Fruit fly (Drosophila melanogaster) whole organism, embryonic: Measurements from ENCODE around the gene Srrm234.

Experiments
- ATbp ChIP-seq: fragments of 200-800 bp; sonication (Bioruptor generic); optimal IDR thresholded peaks from 2 replicates; lab custom pipeline; 2017; ENCODE audit warnings: missing biosample characterization, mild to moderate bottlenecking, missing genetic modification characterization, missing genetic modification reagents
- Atf6 ChIP-seq: fragments of 200-800 bp; sonication (Bioruptor generic); IDR thresholded peaks from 2 replicates; pipeline ENCODE4 v1.3.6; 2022; ENCODE audit warnings: missing biosample characterization, missing genetic modification characterization
- B-H1 ChIP-seq: fragments of 200-800 bp; sonication (Bioruptor generic); IDR thresholded peaks from 3 replicates; pipeline ENCODE4 v1.3.6; 2022; ENCODE audit warnings: missing biosample characterization, missing genetic modification characterization
- Bgb ChIP-seq: fragments of 200-800 bp; sonication (Bioruptor generic); IDR thresholded peaks from 2 replicates; pipeline ENCODE4 v1.3.6; 2022; ENCODE audit warnings: missing biosample characterization, missing genetic modification characterization; ENCODE audit not compliant: partially characterized antibody
- CG10147 ChIP-seq: fragments of 200-800 bp; sonication (Bioruptor generic); optimal IDR thresholded peaks from 2 replicates; lab custom pipeline; 2019; ENCODE audit warnings: missing biosample characterization, mild to moderate bottlenecking, missing genetic modification characterization, moderate library complexity
- CG10565 ChIP-seq: fragments of 200-800 bp; sonication (Bioruptor generic); optimal IDR thresholded peaks from 3 replicates; lab custom pipeline; 2016; ENCODE audit warnings: missing biosample characterization, mild to moderate bottlenecking, missing genetic modification characterization
- CG10979 ChIP-seq: fragments of 200-800 bp; sonication (Bioruptor generic); optimal IDR thresholded peaks from 2 replicates; lab custom pipeline; 2018; ENCODE audit warnings: missing biosample characterization, mild to moderate bottlenecking, missing genetic modification characterization, moderate library complexity
- CG11247 ChIP-seq: fragments of 200-800 bp; sonication (Bioruptor generic); IDR thresholded peaks from 2 replicates; pipeline ENCODE4 v1.3.6; 2022; ENCODE audit warnings: missing biosample characterization, missing genetic modification characterization
- CG1233 ChIP-seq: fragments of 200-800 bp; sonication (Bioruptor generic); optimal IDR thresholded peaks from 4 replicates; lab custom pipeline; 2018; ENCODE audit warnings: missing biosample characterization, mild to moderate bottlenecking, missing genetic modification characterization
- CG12391 ChIP-seq: fragments of 200-800 bp; sonication (Bioruptor generic); optimal IDR thresholded peaks from 3 replicates; lab custom pipeline; 2018; ENCODE audit warnings: missing biosample characterization, mild to moderate bottlenecking, missing genetic modification characterization, moderate library complexity
- CG14710 ChIP-seq: fragments of 200-800 bp; sonication (Bioruptor generic); optimal IDR thresholded peaks from 3 replicates; lab custom pipeline; 2019; ENCODE audit warnings: missing biosample characterization, mild to moderate bottlenecking, missing genetic modification characterization, moderate library complexity
- CG15479 ChIP-seq: fragments of 200-800 bp; sonication (Bioruptor generic); optimal IDR thresholded peaks from 3 replicates; lab custom pipeline; 2019; ENCODE audit warnings: missing biosample characterization, mild to moderate bottlenecking, missing genetic modification characterization, moderate library complexity
- CG17361 ChIP-seq: fragments of 200-800 bp; sonication (Bioruptor generic); IDR thresholded peaks from 3 replicates; pipeline ENCODE4 v1.3.6; 2022; ENCODE audit warnings: missing biosample characterization, missing genetic modification characterization
- CG17568 ChIP-seq: fragments of 200-800 bp; sonication (Bioruptor generic); optimal IDR thresholded peaks from 2 replicates; lab custom pipeline; 2018; ENCODE audit warnings: missing biosample characterization, mild to moderate bottlenecking, missing genetic modification characterization, moderate library complexity
- CG34422 ChIP-seq: fragments of 200-800 bp; sonication (Bioruptor generic); IDR thresholded peaks from 3 replicates; pipeline ENCODE4 v1.3.6; 2022; ENCODE audit warnings: missing biosample characterization, missing genetic modification characterization
- CG5245 ChIP-seq: fragments of 200-800 bp; sonication (Bioruptor generic); optimal IDR thresholded peaks from 3 replicates; lab custom pipeline; 2016; ENCODE audit warnings: missing biosample characterization, missing genetic modification characterization
- CG7963 ChIP-seq: fragments of 200-800 bp; sonication (Bioruptor generic); IDR thresholded peaks from 3 replicates; pipeline ENCODE4 v1.3.6; 2022; ENCODE audit warnings: missing biosample characterization, missing genetic modification characterization; ENCODE audit not compliant: partially characterized antibody
- CG8089 ChIP-seq: fragments of 200-800 bp; sonication (Bioruptor generic); optimal IDR thresholded peaks from 3 replicates; lab custom pipeline; 2016; ENCODE audit warnings: missing biosample characterization, missing genetic modification characterization
- CG9932 ChIP-seq: fragments of 200-800 bp; sonication (Bioruptor generic); IDR thresholded peaks from 2 replicates; pipeline ENCODE4 v1.3.6; 2022; ENCODE audit warnings: missing biosample characterization, missing genetic modification characterization
- CHES-1-like ChIP-seq: fragments of 200-800 bp; sonication (Bioruptor generic); optimal IDR thresholded peaks from 2 replicates; lab custom pipeline; 2016; ENCODE audit warnings: missing biosample characterization, missing genetic modification characterization
- Camta ChIP-seq: fragments of 200-800 bp; sonication (Bioruptor generic); optimal IDR thresholded peaks from 2 replicates; lab custom pipeline; 2016; ENCODE audit warnings: missing biosample characterization, missing genetic modification characterization
- Dad ChIP-seq: fragments of 200-800 bp; sonication (Bioruptor generic); optimal IDR thresholded peaks from 3 replicates; lab custom pipeline; 2016; ENCODE audit warnings: missing biosample characterization, missing genetic modification characterization
- HmgZ ChIP-seq: fragments of 200-800 bp; sonication (Bioruptor generic); optimal IDR thresholded peaks from 2 replicates; lab custom pipeline; 2018; ENCODE audit warnings: missing biosample characterization, mild to moderate bottlenecking, missing genetic modification characterization
- Hr51 ChIP-seq, 2 experiments: fragments of 200-800 bp; sonication (Bioruptor generic); optimal IDR thresholded peaks; 2 replicates in 1 of 2; 3 replicates in 1 of 2; lab custom pipeline; 2016 to 2018; ENCODE audit warnings: missing biosample characterization in 2 of 2, missing genetic modification characterization in 2 of 2, mild to moderate bottlenecking in 1 of 2, moderate library complexity in 1 of 2
- Lim3 ChIP-seq: fragments of 200-800 bp; sonication (Bioruptor generic); IDR thresholded peaks from 2 replicates; pipeline ENCODE4 v1.3.6; 2022; ENCODE audit warnings: missing biosample characterization, missing genetic modification characterization
- MBD-R2 ChIP-seq: fragments of 200-800 bp; sonication (Bioruptor generic); IDR thresholded peaks from 2 replicates; pipeline ENCODE4 v1.3.6; 2022; ENCODE audit warnings: missing biosample characterization, missing genetic modification characterization
- Myb ChIP-seq: fragments of 200-800 bp; sonication (Bioruptor generic); optimal IDR thresholded peaks from 2 replicates; lab custom pipeline; 2016; ENCODE audit warnings: missing biosample characterization, missing genetic modification characterization
- Neu2 ChIP-seq: fragments of 200-800 bp; sonication (Bioruptor generic); optimal IDR thresholded peaks from 3 replicates; lab custom pipeline; 2016; ENCODE audit warnings: missing biosample characterization, missing genetic modification characterization, borderline replicate concordance
- Nf-YB ChIP-seq: fragments of 200-800 bp; sonication (Bioruptor generic); optimal IDR thresholded peaks from 3 replicates; lab custom pipeline; 2019; ENCODE audit warnings: missing biosample characterization, mild to moderate bottlenecking, missing genetic modification characterization, moderate library complexity
- Six4 ChIP-seq: fragments of 200-800 bp; sonication (Bioruptor generic); optimal IDR thresholded peaks from 2 replicates; lab custom pipeline; 2016; ENCODE audit warnings: missing biosample characterization, missing genetic modification characterization
- Sox102F ChIP-seq: fragments of 200-800 bp; sonication (Bioruptor generic); optimal IDR thresholded peaks from 2 replicates; lab custom pipeline; 2018; ENCODE audit warnings: missing biosample characterization, mild to moderate bottlenecking, missing genetic modification characterization, moderate library complexity
- Ssrp ChIP-seq: fragments of 200-800 bp; sonication (Bioruptor generic); optimal IDR thresholded peaks from 2 replicates; lab custom pipeline; 2018; ENCODE audit warnings: missing biosample characterization, mild to moderate bottlenecking, missing genetic modification characterization, moderate library complexity
- ara ChIP-seq: fragments of 200-800 bp; sonication (Bioruptor generic); IDR thresholded peaks from 2 replicates; pipeline ENCODE4 v1.3.6; 2022; ENCODE audit warnings: missing biosample characterization, missing genetic modification characterization
- bcd ChIP-seq: fragments of 200-800 bp; sonication (Bioruptor generic); optimal IDR thresholded peaks from 2 replicates; lab custom pipeline; 2017; ENCODE audit warnings: missing biosample characterization, mild to moderate bottlenecking, missing genetic modification characterization
- bsh ChIP-seq, 2 experiments: fragments of 200-800 bp; sonication (Bioruptor generic); optimal IDR thresholded peaks; 2 replicates each; lab custom pipeline; 2017 to 2018; ENCODE audit warnings: mild to moderate bottlenecking in 2 of 2, missing biosample characterization in 2 of 2, missing genetic modification characterization in 2 of 2, moderate library complexity in 1 of 2
- caup ChIP-seq: fragments of 200-800 bp; sonication (Bioruptor generic); optimal IDR thresholded peaks from 3 replicates; lab custom pipeline; 2017; ENCODE audit warnings: missing biosample characterization, mild to moderate bottlenecking, missing genetic modification characterization, moderate library complexity; ENCODE audit not compliant: severe bottlenecking
- dm ChIP-seq: fragments of 200-800 bp; sonication (Bioruptor generic); optimal IDR thresholded peaks from 3 replicates; lab custom pipeline; 2016; ENCODE audit warnings: missing biosample characterization, missing genetic modification characterization
- emc ChIP-seq: fragments of 200-800 bp; sonication (Bioruptor generic); optimal IDR thresholded peaks from 2 replicates; lab custom pipeline; 2016; ENCODE audit warnings: missing biosample characterization, missing genetic modification characterization
- fd102C ChIP-seq: fragments of 200-800 bp; sonication (Bioruptor generic); optimal IDR thresholded peaks from 2 replicates; lab custom pipeline; 2018; ENCODE audit warnings: missing biosample characterization, mild to moderate bottlenecking, missing genetic modification characterization, moderate library complexity
- lola ChIP-seq, 3 experiments: fragments of >200 bp in 2 of 3; fragments of 200-800 bp in 1 of 3; sonication (Bioruptor generic) in 1 of 3; optimal IDR thresholded peaks; 2 replicates each; lab custom pipeline; 2017 to 2019; ENCODE audit warnings: missing biosample characterization in 3 of 3, missing genetic modification characterization in 3 of 3, mild to moderate bottlenecking in 1 of 3, moderate library complexity in 1 of 3
- pros ChIP-seq: fragments of 200-800 bp; sonication (Bioruptor generic); optimal IDR thresholded peaks from 3 replicates; lab custom pipeline; 2019; ENCODE audit warnings: missing biosample characterization, mild to moderate bottlenecking, missing genetic modification characterization, moderate library complexity
- scrt ChIP-seq: fragments of 200-800 bp; sonication (Bioruptor generic); optimal IDR thresholded peaks from 2 replicates; lab custom pipeline; 2018; ENCODE audit warnings: missing biosample characterization, mild to moderate bottlenecking, missing genetic modification characterization, moderate library complexity
- sens-2 ChIP-seq: fragments of 200-800 bp; sonication (Bioruptor generic); IDR thresholded peaks from 2 replicates; pipeline ENCODE4 v1.3.6; 2022; ENCODE audit warnings: missing biosample characterization, missing genetic modification characterization
- sqz ChIP-seq: fragments of 200-800 bp; sonication (Bioruptor generic); optimal IDR thresholded peaks from 3 replicates; lab custom pipeline; 2018; ENCODE audit warnings: missing biosample characterization, mild to moderate bottlenecking, missing genetic modification characterization
- tap ChIP-seq: fragments of 200-800 bp; optimal IDR thresholded peaks from 3 replicates; lab custom pipeline; 2019; ENCODE audit warnings: missing biosample characterization, mild to moderate bottlenecking, missing genetic modification characterization, moderate library complexity
- trem ChIP-seq: fragments of 200-800 bp; optimal IDR thresholded peaks from 3 replicates; lab custom pipeline; 2019; ENCODE audit warnings: missing biosample characterization, mild to moderate bottlenecking, missing genetic modification characterization, moderate library complexity
- trh ChIP-seq: fragments of 200-800 bp; sonication (Bioruptor generic); optimal IDR thresholded peaks from 2 replicates; lab custom pipeline; 2016; ENCODE audit warnings: missing biosample characterization, missing genetic modification characterization
- twi ChIP-seq: fragments of 200-800 bp; optimal IDR thresholded peaks from 2 replicates; lab custom pipeline; 2019; ENCODE audit warnings: missing biosample characterization, mild to moderate bottlenecking, missing genetic modification characterization, moderate library complexity
- tx ChIP-seq: fragments of 200-800 bp; sonication (Bioruptor generic); optimal IDR thresholded peaks from 2 replicates; lab custom pipeline; 2016; ENCODE audit warnings: missing biosample characterization, missing genetic modification characterization

Gene Srrm234

dm6 chr3L:1690727-1691413 is 26.0 kb upstream of the Srrm234 start (continued):
- TF ChIP-seq emc: no peak
- peak; percentile 12 for TF ChIP-seq Sox102F (GFP tag; lab: Kevin White, UChicago)
- peak; percentile 44 for TF ChIP-seq CG14710 (tag; lab: Kevin White, UChicago)
- no peak for TF ChIP-seq Myb (GFP tag; lab: Kevin White, UChicago)
- TF ChIP-seq twi (tag; lab: Kevin White, UChicago): no peak
- no peak for TF ChIP-seq CG11247 (GFP tag; lab: Robert Waterston, UW)
- peak; percentile 27 for TF ChIP-seq CG12391 (tag; lab: Kevin White, UChicago)
- TF ChIP-seq Atf6 (GFP tag; lab: Robert Waterston, UW): no peak
- no peak for TF ChIP-seq caup (GFP tag; lab: Kevin White, UChicago)
- TF ChIP-seq lola (GFP tag; optimal IDR thresholded peaks at IDR 0.05; lab: Kevin White, UChicago): peak in 1 of 3 experiments; percentile 43
- no peak for TF ChIP-seq sqz (GFP tag; lab: Kevin White, UChicago)
- peak; percentile 65 for TF ChIP-seq bsh (GFP tag; optimal IDR thresholded peaks at IDR 0.05; lab: Kevin White, UChicago)
- no peak for TF ChIP-seq MBD-R2
- TF ChIP-seq ara: no peak
- TF ChIP-seq CG5245 (GFP tag; lab: Kevin White, UChicago): peak; percentile 22
- TF ChIP-seq CHES-1-like: peak; percentile 3
- TF ChIP-seq Dad (GFP tag; lab: Kevin White, UChicago): peak; percentile 27
- no peak for TF ChIP-seq CG17568
- no peak for TF ChIP-seq fd102C (GFP tag; lab: Kevin White, UChicago)
- no peak for TF ChIP-seq tx (GFP tag; lab: Kevin White, UChicago)
- TF ChIP-seq Six4: no peak
- no peak for TF ChIP-seq sens-2 (GFP tag; lab: Robert Waterston, UW)
- TF ChIP-seq CG15479 (GFP tag; lab: Kevin White, UChicago): no peak
- no peak for TF ChIP-seq Lim3 (GFP tag; lab: Robert Waterston, UW)
- no peak for TF ChIP-seq tap (tag; lab: Kevin White, UChicago)
- TF ChIP-seq HmgZ (tag; lab: Kevin White, UChicago): no peak
- no peak for TF ChIP-seq CG10565 (GFP tag; lab: Kevin White, UChicago)
- no peak for TF ChIP-seq Hr51 (GFP tag; optimal IDR thresholded peaks at IDR 0.05; lab: Kevin White, UChicago)
- TF ChIP-seq CG10979 (tag; lab: Kevin White, UChicago): peak; percentile 67
- no peak for TF ChIP-seq CG9932 (GFP tag; lab: Robert Waterston, UW)
- no peak for TF ChIP-seq scrt (GFP tag; lab: Kevin White, UChicago)
- TF ChIP-seq Ssrp (tag; lab: Kevin White, UChicago): peak; percentile 26
- TF ChIP-seq trem: no peak
- no peak for TF ChIP-seq trh (GFP tag; lab: Kevin White, UChicago)
- TF ChIP-seq CG34422 (GFP tag; lab: Robert Waterston, UW): 0 out of 3 replicates have a peak, but pooled peaks have one; percentile 22
- no peak for TF ChIP-seq CG7963 (GFP tag; lab: Robert Waterston, UW)
- peak; percentile 42; the same call in 1 of the 3 replicates for TF ChIP-seq CG17361
- no peak for TF ChIP-seq CG10147
- TF ChIP-seq Camta (GFP tag; lab: Kevin White, UChicago): peak; percentile 1
- peak; percentile 12 for TF ChIP-seq bcd (GFP tag; lab: Kevin White, UChicago)
- TF ChIP-seq dm: no peak
- TF ChIP-seq pros (GFP tag; lab: Kevin White, UChicago): no peak
- TF ChIP-seq CG1233 (GFP tag; lab: Kevin White, UChicago): no peak
- no peak for TF ChIP-seq Nf-YB (GFP tag; lab: Kevin White, UChicago)
- no peak for TF ChIP-seq Neu2 (GFP tag; lab: Kevin White, UChicago)
- peak; percentile 81 for TF ChIP-seq ATbp
- TF ChIP-seq B-H1 (GFP tag; lab: Robert Waterston, UW): no peak; the same call in 2 of the 3 replicates
- TF ChIP-seq Bgb (GFP tag; lab: Robert Waterston, UW): no peak
- TF ChIP-seq CG8089 (GFP tag; lab: Kevin White, UChicago): peak; percentile 21
